Worm (Caenorhabditis elegans) whole organism, L1 larva: ENCODE measurements around the gene F09E10.5.

Source experiments
- C16A3.4 ChIP-seq: fragments of 150-350 bp; optimal IDR thresholded peaks from 2 replicates; lab custom pipeline; 2014; ENCODE audit warnings: missing biosample characterization, missing genetic modification characterization
- C34B4.2 ChIP-seq: sonication (generic microtip); optimal IDR thresholded peaks from 2 replicates; lab custom pipeline; 2017; ENCODE audit warnings: mild to moderate bottlenecking, missing genetic modification characterization, missing compliant biosample characterization
- F16B12.6 ChIP-seq: fragments of 150-350 bp; optimal IDR thresholded peaks from 2 replicates; lab custom pipeline; 2014; ENCODE audit warnings: missing biosample characterization, missing genetic modification characterization
- Y116A8C.19 ChIP-seq: sonication (generic microtip); optimal IDR thresholded peaks from 2 replicates; lab custom pipeline; 2016; ENCODE audit warnings: missing compliant biosample characterization, missing genetic modification characterization, borderline replicate concordance
- aha-1 ChIP-seq: fragments of 150-350 bp; optimal IDR thresholded peaks from 2 replicates; lab custom pipeline; 2014; ENCODE audit warnings: missing biosample characterization, missing genetic modification characterization
- alr-1 ChIP-seq: fragments of 200-800 bp; sonication (Bioruptor generic); optimal IDR thresholded peaks from 2 replicates; lab custom pipeline; 2018; ENCODE audit warnings: borderline replicate concordance, mild to moderate bottlenecking, missing genetic modification characterization, missing compliant biosample characterization
- blmp-1 ChIP-seq: fragments of 150-350 bp; optimal IDR thresholded peaks from 2 replicates; lab custom pipeline; 2014; ENCODE audit warnings: missing biosample characterization, missing genetic modification characterization
- ceh-63 ChIP-seq: fragments of 200-800 bp; sonication (Bioruptor generic); optimal IDR thresholded peaks from 2 replicates; lab custom pipeline; 2018; ENCODE audit warnings: mild to moderate bottlenecking, missing genetic modification characterization, missing compliant biosample characterization
- dpl-1 ChIP-seq, 3 experiments: fragments of 150-350 bp in 2 of 3; sonication (generic microtip) in 1 of 3; optimal IDR thresholded peaks; 2 replicates each; lab custom pipeline; 2014 to 2017; ENCODE audit warnings: missing biosample characterization in 3 of 3, missing genetic modification characterization in 3 of 3, missing genetic modification reagents in 3 of 3
- dsc-1 ChIP-seq: sonication (generic microtip); optimal IDR thresholded peaks from 2 replicates; lab custom pipeline; 2016; ENCODE audit warnings: mild to moderate bottlenecking, missing genetic modification characterization, missing compliant biosample characterization
- efl-1 ChIP-seq, 4 experiments: fragments of 150-350 bp; optimal IDR thresholded peaks in 3 of 4; peaks in 1 of 4; 1 replicate in 1 of 4; 2 replicates in 3 of 4; lab custom pipeline; 2014; ENCODE audit warnings: missing biosample characterization in 2 of 4, missing genetic modification characterization in 2 of 4, missing genetic modification reagents in 2 of 4
- egl-27 ChIP-seq, 2 experiments: fragments of 150-350 bp in 1 of 2; sonication (generic microtip); optimal IDR thresholded peaks; 3 replicates each; lab custom pipeline; 2017 to 2018; ENCODE audit warnings: missing biosample characterization in 2 of 2, missing genetic modification characterization in 2 of 2, missing genetic modification reagents in 2 of 2
- elt-2 ChIP-seq: sonication (generic microtip); optimal IDR thresholded peaks from 2 replicates; lab custom pipeline; 2016; ENCODE audit warnings: missing genetic modification characterization, mild to moderate bottlenecking, inconsistent platforms, missing compliant biosample characterization, missing genetic modification reagents
- ets-5 ChIP-seq: fragments of 200-800 bp; sonication (Bioruptor generic); IDR thresholded peaks from 2 replicates; pipeline ENCODE4 v1.3.6; 2022; ENCODE audit warnings: missing genetic modification characterization, missing compliant biosample characterization
- fkh-10 ChIP-seq: sonication (generic microtip); optimal IDR thresholded peaks from 2 replicates; lab custom pipeline; 2017; ENCODE audit warnings: missing biosample characterization, missing genetic modification reagents, missing genetic modification characterization
- fkh-8 ChIP-seq: sonication (generic microtip); optimal IDR thresholded peaks from 2 replicates; lab custom pipeline; 2016; ENCODE audit warnings: mild to moderate bottlenecking, missing genetic modification characterization, missing compliant biosample characterization
- irx-1 ChIP-seq: sonication (generic microtip); optimal IDR thresholded peaks from 2 replicates; lab custom pipeline; 2016; ENCODE audit warnings: missing genetic modification characterization, missing compliant biosample characterization
- lin-13 ChIP-seq: fragments of 150-350 bp; optimal IDR thresholded peaks from 2 replicates; lab custom pipeline; 2014; ENCODE audit warnings: missing biosample characterization, missing genetic modification reagents, missing genetic modification characterization
- lin-15B ChIP-seq: fragments of 150-350 bp; sonication (generic microtip); optimal IDR thresholded peaks from 3 replicates; lab custom pipeline; 2014; ENCODE audit warnings: missing biosample characterization, missing genetic modification characterization
- lsy-2 ChIP-seq, 2 experiments: fragments of 150-350 bp; optimal IDR thresholded peaks; 2 replicates each; lab custom pipeline; 2014; ENCODE audit warnings: missing biosample characterization in 2 of 2, missing genetic modification characterization in 2 of 2
- mdl-1 ChIP-seq, 2 experiments: fragments of 150-350 bp; optimal IDR thresholded peaks; 2 replicates each; lab custom pipeline; 2014 to 2017; ENCODE audit warnings: missing biosample characterization in 2 of 2, missing genetic modification characterization in 2 of 2, inconsistent platforms in 1 of 2
- mef-2 ChIP-seq: fragments of 150-350 bp; optimal IDR thresholded peaks from 2 replicates; lab custom pipeline; 2014; ENCODE audit warnings: missing biosample characterization, missing genetic modification characterization
- mep-1 ChIP-seq: fragments of 150-350 bp; optimal IDR thresholded peaks from 2 replicates; lab custom pipeline; 2014; ENCODE audit warnings: missing biosample characterization, missing genetic modification characterization
- nhr-11 ChIP-seq: fragments of 150-350 bp; optimal IDR thresholded peaks from 2 replicates; lab custom pipeline; 2014; ENCODE audit warnings: missing biosample characterization, missing genetic modification characterization
- nhr-12 ChIP-seq: sonication (generic microtip); optimal IDR thresholded peaks from 2 replicates; lab custom pipeline; 2017; ENCODE audit warnings: missing biosample characterization, missing genetic modification characterization
- nhr-19 ChIP-seq: fragments of 200-800 bp; sonication (Bioruptor generic); conservative IDR thresholded peaks from 2 replicates; pipeline ENCODE4 v1.3.6; 2022; ENCODE audit warnings: missing genetic modification characterization, missing compliant biosample characterization
- nhr-20 ChIP-seq: sonication (generic microtip); optimal IDR thresholded peaks from 2 replicates; lab custom pipeline; 2016; ENCODE audit warnings: mild to moderate bottlenecking, missing genetic modification characterization, missing compliant biosample characterization
- nhr-28 ChIP-seq: fragments of 150-350 bp; optimal IDR thresholded peaks from 2 replicates; lab custom pipeline; 2014; ENCODE audit warnings: missing biosample characterization, missing genetic modification characterization
- nhr-71 ChIP-seq: sonication (generic microtip); optimal IDR thresholded peaks from 2 replicates; lab custom pipeline; 2016; ENCODE audit warnings: mild to moderate bottlenecking, missing genetic modification characterization, moderate library complexity, missing compliant biosample characterization
- nhr-77 ChIP-seq: fragments of 150-350 bp; optimal IDR thresholded peaks from 2 replicates; lab custom pipeline; 2014; ENCODE audit warnings: missing biosample characterization, missing genetic modification characterization
- nhr-85 ChIP-seq: sonication (generic microtip); peaks from one replicate; lab custom pipeline; 2016; ENCODE audit warnings: missing genetic modification characterization, inconsistent platforms, missing compliant biosample characterization
- nhr-90 ChIP-seq: sonication (generic microtip); optimal IDR thresholded peaks from 2 replicates; lab custom pipeline; 2016; ENCODE audit warnings: mild to moderate bottlenecking, missing genetic modification characterization, missing compliant biosample characterization; ENCODE audit not compliant: poor library complexity
- skn-1 ChIP-seq: fragments of 150-350 bp; optimal IDR thresholded peaks from 2 replicates; lab custom pipeline; 2014; ENCODE audit warnings: missing biosample characterization, missing genetic modification characterization
- snu-23 ChIP-seq: sonication (generic microtip); optimal IDR thresholded peaks from 2 replicates; lab custom pipeline; 2016; ENCODE audit warnings: missing genetic modification characterization, missing compliant biosample characterization
- sptf-1 ChIP-seq: fragments of 150-350 bp; optimal IDR thresholded peaks from 2 replicates; lab custom pipeline; 2014; ENCODE audit warnings: missing biosample characterization, missing genetic modification characterization
- unc-130 ChIP-seq: fragments of 150-350 bp; optimal IDR thresholded peaks from 2 replicates; lab custom pipeline; 2017; ENCODE audit warnings: missing biosample characterization, missing genetic modification characterization, inconsistent platforms
- unc-30 ChIP-seq: sonication (generic microtip); optimal IDR thresholded peaks from 2 replicates; lab custom pipeline; 2017; ENCODE audit warnings: missing biosample characterization, missing genetic modification characterization
- unc-62 ChIP-seq: fragments of 150-350 bp; optimal IDR thresholded peaks from 2 replicates; lab custom pipeline; 2014; ENCODE audit warnings: missing biosample characterization, missing genetic modification reagents, missing genetic modification characterization
- unc-86 ChIP-seq: sonication (generic microtip); optimal IDR thresholded peaks from 2 replicates; lab custom pipeline; 2016; ENCODE audit warnings: missing genetic modification characterization, missing compliant biosample characterization
- unc-98 ChIP-seq: fragments of 200-800 bp; sonication (Bioruptor generic); IDR thresholded peaks from 2 replicates; pipeline ENCODE4 v1.3.6; 2022; ENCODE audit warnings: missing genetic modification characterization, missing compliant biosample characterization
- vab-15 ChIP-seq: sonication (generic microtip); optimal IDR thresholded peaks from 2 replicates; lab custom pipeline; 2017; ENCODE audit warnings: missing genotype, mild to moderate bottlenecking, missing genetic modification characterization, missing compliant biosample characterization
- zag-1 ChIP-seq: fragments of 150-350 bp; optimal IDR thresholded peaks from 2 replicates; lab custom pipeline; 2014; ENCODE audit warnings: missing biosample characterization, missing genetic modification characterization
- zip-4 ChIP-seq: fragments of 200-800 bp; sonication (Bioruptor generic); optimal IDR thresholded peaks from 2 replicates; lab custom pipeline; 2018; ENCODE audit warnings: mild to moderate bottlenecking, missing genetic modification characterization, moderate library complexity, missing compliant biosample characterization
- ztf-11 ChIP-seq, 2 experiments: sonication (generic microtip); optimal IDR thresholded peaks; 2 replicates each; lab custom pipeline; 2016 to 2017; ENCODE audit warnings: missing genetic modification characterization in 2 of 2, missing biosample characterization in 1 of 2, missing compliant biosample characterization in 1 of 2

The F09E10.5 gene

ce11 chrX:1494256-1494655 is at the start of gene F09E10.5:
F09E10.5 (minus strand) TSS chrX:1494356.
- TF ChIP-seq nhr-19 (GFP tag; lab: Robert Waterston, UW): no peak
- TF ChIP-seq unc-30 (tag; lab: Kevin White, UChicago): no peak
- TF ChIP-seq C34B4.2: no peak
- TF ChIP-seq efl-1 (optimal IDR thresholded peaks at IDR 0.05; lab: Kevin White, UChicago): no peak
- TF ChIP-seq efl-1 (GFP tag; optimal IDR thresholded peaks at IDR 0.05 in 1 of 2; lab: Kevin White, UChicago): no peak
- TF ChIP-seq nhr-20 (tag; lab: Kevin White, UChicago): no peak
- no peak for TF ChIP-seq ets-5 (GFP tag; lab: Robert Waterston, UW)
- no peak for TF ChIP-seq nhr-11
- TF ChIP-seq nhr-77 (tag; lab: Kevin White, UChicago): no peak
- no peak for TF ChIP-seq egl-27 (tag; optimal IDR thresholded peaks at IDR 0.05; lab: Kevin White, UChicago)
- TF ChIP-seq, all 84 proteins: peak for 0

- TF ChIP-seq elt-2 (tag; lab: Kevin White, UChicago) (peak; percentile 29), mep-1 (tag; lab: Kevin White, UChicago) (no peak), nhr-28 (no peak)
Observed at ce11 chrX:1543432-1543831, 49.3 kb upstream of the F09E10.5 start.

- no peak for TF ChIP-seq snu-23 (GFP tag; lab: Kevin White, UChicago)
- TF ChIP-seq elt-2 (tag; lab: Kevin White, UChicago): peak; percentile 68
- TF ChIP-seq nhr-20 (tag; lab: Kevin White, UChicago): peak; percentile 7
Observed at ce11 chrX:1541072-1541471, 46.9 kb upstream of the F09E10.5 start.

ce11 chrX:1538830-1539229 is 44.7 kb upstream of the F09E10.5 start:
- TF ChIP-seq unc-86 (tag; lab: Kevin White, UChicago): no peak
- no peak for TF ChIP-seq F16B12.6 (tag; lab: Kevin White, UChicago)
- TF ChIP-seq sptf-1 (tag; lab: Kevin White, UChicago): no peak
- no peak for TF ChIP-seq lin-13
- TF ChIP-seq C34B4.2: no peak
- TF ChIP-seq efl-1 (optimal IDR thresholded peaks at IDR 0.05; lab: Kevin White, UChicago): no peak
- TF ChIP-seq efl-1 (GFP tag; optimal IDR thresholded peaks at IDR 0.05 in 1 of 2; lab: Kevin White, UChicago): peak in 1 of 2 experiments; percentile 10

- TF ChIP-seq nhr-77 (tag; lab: Kevin White, UChicago): peak; percentile 41
- TF ChIP-seq efl-1 (optimal IDR thresholded peaks at IDR 0.05; lab: Kevin White, UChicago): peak in 1 of 2 experiments; percentile 3
- no peak for TF ChIP-seq efl-1 (GFP tag; optimal IDR thresholded peaks at IDR 0.05 in 1 of 2; lab: Kevin White, UChicago)
- no peak for TF ChIP-seq dpl-1 (GFP tag; optimal IDR thresholded peaks at IDR 0.05; lab: Kevin White, UChicago)
- TF ChIP-seq ceh-63 (GFP tag; lab: Kevin White, UChicago): no peak
- peak; percentile 6 for TF ChIP-seq irx-1 (tag; lab: Kevin White, UChicago)
- TF ChIP-seq unc-62: no peak
- peak; percentile 46 for TF ChIP-seq nhr-11
- TF ChIP-seq unc-130: peak; percentile 30
- peak; percentile 56 for TF ChIP-seq nhr-85
- no peak for TF ChIP-seq nhr-90
- peak in 1 of 2 experiments; percentile 39 for TF ChIP-seq mdl-1 (tag; optimal IDR thresholded peaks at IDR 0.05; lab: Kevin White, UChicago)
- TF ChIP-seq mef-2 (tag; lab: Kevin White, UChicago): no peak
- TF ChIP-seq vab-15 (tag; lab: Kevin White, UChicago): no peak
- peak; percentile 47 to 48 for TF ChIP-seq lsy-2 (tag; optimal IDR thresholded peaks at IDR 0.05; lab: Kevin White, UChicago)
- peak; percentile 35 for TF ChIP-seq mep-1 (tag; lab: Kevin White, UChicago)
- TF ChIP-seq lin-15B (tag; lab: Kevin White, UChicago): no peak
- TF ChIP-seq alr-1: no peak
- no peak for TF ChIP-seq fkh-10 (GFP tag; lab: Kevin White, UChicago)
- no peak for TF ChIP-seq fkh-8
- TF ChIP-seq zag-1 (tag; lab: Kevin White, UChicago): no peak
- no peak for TF ChIP-seq Y116A8C.19 (tag; lab: Kevin White, UChicago)
- TF ChIP-seq C16A3.4 (tag; lab: Kevin White, UChicago): no peak
- no peak for TF ChIP-seq zip-4
- no peak for TF ChIP-seq aha-1 (tag; lab: Kevin White, UChicago)
- peak; percentile 67 for TF ChIP-seq skn-1
- TF ChIP-seq dsc-1: peak; percentile 11
- no peak for TF ChIP-seq blmp-1
- peak; percentile 84 for TF ChIP-seq nhr-71 (tag; lab: Kevin White, UChicago)
- TF ChIP-seq snu-23 (GFP tag; lab: Kevin White, UChicago): peak; percentile 58
- TF ChIP-seq ztf-11 (tag; optimal IDR thresholded peaks at IDR 0.05; lab: Kevin White, UChicago): no peak
- TF ChIP-seq unc-98 (GFP tag; lab: Robert Waterston, UW): no peak
- TF ChIP-seq nhr-12 (tag; lab: Kevin White, UChicago): no peak
Observed at ce11 chrX:1536138-1536537, 42.0 kb upstream of the F09E10.5 start, which contains the start of gene K06A9.2. K06A9.2 (plus strand) TSS chrX:1536366.
